Fruit fly (Drosophila melanogaster) whole organism, prepupa: Measurements from ENCODE around the gene Vinc.

ENCODE experiments used
- Blimp-1 ChIP-seq: fragments of 200-800 bp; sonication (Bioruptor generic); optimal IDR thresholded peaks from 3 replicates; lab custom pipeline; 2017; ENCODE audit warnings: missing biosample characterization, missing genetic modification characterization, mild to moderate bottlenecking, moderate library complexity, missing genetic modification reagents
- CG10631 ChIP-seq: fragments of 200-800 bp; sonication (Bioruptor generic); optimal IDR thresholded peaks from 2 replicates; lab custom pipeline; 2016; ENCODE audit warnings: missing biosample characterization, missing genetic modification characterization
- CG11294 ChIP-seq: fragments of 200-800 bp; sonication (Bioruptor generic); IDR thresholded peaks from 2 replicates; pipeline ENCODE4 v1.3.6; 2022; ENCODE audit warnings: missing biosample characterization, missing genetic modification characterization
- CG11762 ChIP-seq: fragments of 200-800 bp; sonication (Bioruptor generic); optimal IDR thresholded peaks from 3 replicates; lab custom pipeline; 2016; ENCODE audit warnings: missing biosample characterization, missing genetic modification characterization; ENCODE audit not compliant: insufficient read depth
- CG16779 ChIP-seq: fragments of 200-800 bp; sonication (Bioruptor generic); optimal IDR thresholded peaks from 3 replicates; lab custom pipeline; 2017; ENCODE audit warnings: missing biosample characterization, mild to moderate bottlenecking, missing genetic modification characterization
- CG6854 ChIP-seq: fragments of 200-800 bp; sonication (Bioruptor generic); optimal IDR thresholded peaks from 2 replicates; lab custom pipeline; 2017; ENCODE audit warnings: missing biosample characterization, mild to moderate bottlenecking, missing genetic modification characterization
- Gug ChIP-seq: fragments of 200-800 bp; sonication (Bioruptor generic); IDR thresholded peaks from 2 replicates; pipeline ENCODE4 v1.3.6; 2022; ENCODE audit warnings: missing biosample characterization, missing genetic modification characterization
- OdsH ChIP-seq: fragments of 200-800 bp; sonication (Bioruptor generic); optimal IDR thresholded peaks from 3 replicates; lab custom pipeline; 2016; ENCODE audit warnings: missing biosample characterization, missing genetic modification characterization
- esn ChIP-seq: fragments of 200-800 bp; sonication (Bioruptor generic); optimal IDR thresholded peaks from 2 replicates; lab custom pipeline; 2016; ENCODE audit warnings: missing biosample characterization, mild to moderate bottlenecking, missing genetic modification characterization, moderate library complexity
- fkh ChIP-seq: fragments of 200-800 bp; sonication (Bioruptor generic); optimal IDR thresholded peaks from 3 replicates; lab custom pipeline; 2017; ENCODE audit warnings: missing biosample characterization, mild to moderate bottlenecking, missing genetic modification characterization, moderate library complexity
- net ChIP-seq: fragments of 200-800 bp; sonication (Bioruptor generic); optimal IDR thresholded peaks from 3 replicates; lab custom pipeline; 2016; ENCODE audit warnings: missing biosample characterization, missing genetic modification characterization
- topi ChIP-seq: fragments of 200-800 bp; sonication (Bioruptor generic); optimal IDR thresholded peaks from 3 replicates; lab custom pipeline; 2016; ENCODE audit warnings: missing biosample characterization, missing genetic modification characterization
- vri ChIP-seq: fragments of 200-800 bp; sonication (Bioruptor generic); optimal IDR thresholded peaks from 3 replicates; lab custom pipeline; 2016; ENCODE audit warnings: missing biosample characterization, mild to moderate bottlenecking, missing genetic modification characterization

DNA sequence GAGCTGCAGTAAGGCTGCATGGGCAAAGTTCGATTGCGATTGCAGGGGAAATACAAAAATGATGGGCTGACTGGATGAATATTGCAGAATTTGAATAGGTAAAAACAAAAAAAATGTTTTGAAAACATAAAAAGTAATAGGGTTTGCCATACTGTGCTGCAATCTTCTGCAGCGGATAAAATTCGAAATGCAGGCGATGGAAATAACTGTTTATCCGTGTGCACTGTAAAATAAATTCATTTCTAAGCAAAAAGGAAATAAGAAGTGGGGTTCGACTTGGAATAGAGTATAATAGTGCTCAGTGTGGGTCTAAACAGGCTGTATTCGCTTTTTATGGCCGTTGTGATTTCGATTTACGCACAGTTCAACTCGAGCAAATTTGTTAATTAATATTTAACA lies 28.6 kb downstream of the Vinc start, which contains the start of gene CG14053:
- TF ChIP-seq vri (GFP tag; lab: Kevin White, UChicago) (no peak), CG16779 (tag; lab: Kevin White, UChicago) (no peak), fkh (GFP tag; lab: Kevin White, UChicago) (no peak), CG6854 (GFP tag; lab: Kevin White, UChicago) (no peak), net (GFP tag; lab: Kevin White, UChicago) (no peak), Blimp-1 (GFP tag; lab: Kevin White, UChicago) (no peak), CG11294 (no peak), CG11762 (no peak), Gug (GFP tag; lab: Robert Waterston, UW) (no peak), CG10631 (GFP tag; lab: Kevin White, UChicago) (no peak), OdsH (GFP tag; lab: Kevin White, UChicago) (no peak), esn (GFP tag; lab: Kevin White, UChicago) (no peak), topi (GFP tag; lab: Kevin White, UChicago) (no peak)
